Fruit fly (Drosophila melanogaster): ENCODE data around the gene Gnf1.

Gnf1 gene

dm6 chr3R:4883186-4883746, 23.2 kb upstream of the Gnf1 start:
- no peak for TF ChIP-seq ttk (optimal IDR thresholded peaks at IDR 0.05)
- no peak for TF ChIP-seq h (optimal IDR thresholded peaks at IDR 0.05)
- TF ChIP-seq psq (optimal IDR thresholded peaks at IDR 0.05), result no peak

- TF ChIP-seq Sin3A (optimal IDR thresholded peaks at IDR 0.05) (no peak), psq (optimal IDR thresholded peaks at IDR 0.05) (no peak), Myc (optimal IDR thresholded peaks at IDR 0.05) (no peak), h (optimal IDR thresholded peaks at IDR 0.05) (no peak), insv (optimal IDR thresholded peaks at IDR 0.05) (no peak), ttk (optimal IDR thresholded peaks at IDR 0.05) (no peak)
Observed at dm6 chr3R:4883864-4884263, 22.6 kb upstream of the Gnf1 start.

- TF ChIP-seq ttk (optimal IDR thresholded peaks at IDR 0.05), result no peak
- TF ChIP-seq Sin3A (optimal IDR thresholded peaks at IDR 0.05), result no peak
- TF ChIP-seq h (optimal IDR thresholded peaks at IDR 0.05), result no peak
- TF ChIP-seq psq (optimal IDR thresholded peaks at IDR 0.05), result no peak
- TF ChIP-seq insv (optimal IDR thresholded peaks at IDR 0.05), result no peak
- no peak for TF ChIP-seq Myc (optimal IDR thresholded peaks at IDR 0.05)
Observed at dm6 chr3R:4886086-4886812, 20.2 kb upstream of the Gnf1 start.

dm6 chr3R:4895553-4895952, 10.9 kb upstream of the Gnf1 start:
- TF ChIP-seq Sin3A (optimal IDR thresholded peaks at IDR 0.05), result no peak
- no peak for TF ChIP-seq Myc (optimal IDR thresholded peaks at IDR 0.05)
- no peak for TF ChIP-seq psq (optimal IDR thresholded peaks at IDR 0.05)
- TF ChIP-seq h (optimal IDR thresholded peaks at IDR 0.05), result no peak
- TF ChIP-seq insv (optimal IDR thresholded peaks at IDR 0.05), result no peak
- TF ChIP-seq ttk (optimal IDR thresholded peaks at IDR 0.05), result no peak

- TF ChIP-seq Sin3A (optimal IDR thresholded peaks at IDR 0.05) (no peak), h (optimal IDR thresholded peaks at IDR 0.05) (no peak), psq (optimal IDR thresholded peaks at IDR 0.05) (no peak), ttk (optimal IDR thresholded peaks at IDR 0.05) (no peak), insv (optimal IDR thresholded peaks at IDR 0.05) (no peak), Myc (optimal IDR thresholded peaks at IDR 0.05) (no peak)
Observed at dm6 chr3R:4896946-4897345, 9.5 kb upstream of the Gnf1 start.

- TF ChIP-seq h (optimal IDR thresholded peaks at IDR 0.05), result no peak
Observed at dm6 chr3R:4900435-4900834, 6.0 kb upstream of the Gnf1 start.

- TF ChIP-seq Sin3A (optimal IDR thresholded peaks at IDR 0.05), result no peak
- TF ChIP-seq ttk (optimal IDR thresholded peaks at IDR 0.05), result no peak
- TF ChIP-seq psq (optimal IDR thresholded peaks at IDR 0.05), result no peak
- TF ChIP-seq h (optimal IDR thresholded peaks at IDR 0.05), result no peak
Observed at dm6 chr3R:4901189-4901588, 5.2 kb upstream of the Gnf1 start.

dm6 chr3R:4901782-4902181, 4.6 kb upstream of the Gnf1 start:
- TF ChIP-seq psq (optimal IDR thresholded peaks at IDR 0.05) (no peak), h (optimal IDR thresholded peaks at IDR 0.05) (no peak), Myc (optimal IDR thresholded peaks at IDR 0.05) (no peak), Sin3A (optimal IDR thresholded peaks at IDR 0.05) (no peak), ttk (optimal IDR thresholded peaks at IDR 0.05) (no peak), insv (optimal IDR thresholded peaks at IDR 0.05) (no peak)

dm6 chr3R:4903565-4903964, 2.9 kb upstream of the Gnf1 start:
- TF ChIP-seq Sin3A (optimal IDR thresholded peaks at IDR 0.05), result no peak
- no peak for TF ChIP-seq Myc (optimal IDR thresholded peaks at IDR 0.05)
- no peak for TF ChIP-seq psq (optimal IDR thresholded peaks at IDR 0.05)
- no peak for TF ChIP-seq insv (optimal IDR thresholded peaks at IDR 0.05)
- no peak for TF ChIP-seq ttk (optimal IDR thresholded peaks at IDR 0.05)
- no peak for TF ChIP-seq h (optimal IDR thresholded peaks at IDR 0.05)

dm6 chr3R:4904844-4905243, 1.6 kb upstream of the Gnf1 start:
- TF ChIP-seq Myc (optimal IDR thresholded peaks at IDR 0.05) (no peak), ttk (optimal IDR thresholded peaks at IDR 0.05) (no peak), insv (optimal IDR thresholded peaks at IDR 0.05) (no peak)

dm6 chr3R:4906627-4906940, 162 bp downstream of the Gnf1 start:
- TF ChIP-seq Sin3A (optimal IDR thresholded peaks at IDR 0.05), result no peak
- no peak for TF ChIP-seq psq (optimal IDR thresholded peaks at IDR 0.05)
- no peak for TF ChIP-seq h (optimal IDR thresholded peaks at IDR 0.05)
- TF ChIP-seq insv (optimal IDR thresholded peaks at IDR 0.05), result no peak
- no peak for TF ChIP-seq ttk (optimal IDR thresholded peaks at IDR 0.05)
- no peak for TF ChIP-seq Myc (optimal IDR thresholded peaks at IDR 0.05)

dm6 chr3R:4910365-4910810, 4.0 kb downstream of the Gnf1 start, which contains the start of gene Cdep:
Gene Cdep (plus strand): TSS chr3R:4910552.
- TF ChIP-seq ttk (optimal IDR thresholded peaks at IDR 0.05) (no peak), Myc (optimal IDR thresholded peaks at IDR 0.05) (no peak), insv (optimal IDR thresholded peaks at IDR 0.05) (no peak), psq (optimal IDR thresholded peaks at IDR 0.05) (no peak)

- TF ChIP-seq Myc (optimal IDR thresholded peaks at IDR 0.05) (no peak), insv (optimal IDR thresholded peaks at IDR 0.05) (no peak), ttk (optimal IDR thresholded peaks at IDR 0.05) (no peak), psq (optimal IDR thresholded peaks at IDR 0.05) (no peak), h (optimal IDR thresholded peaks at IDR 0.05) (no peak), Sin3A (optimal IDR thresholded peaks at IDR 0.05) (no peak)
Observed at dm6 chr3R:4910839-4911341, 4.5 kb downstream of the Gnf1 start.

Measured in Kc167 (cell line).